Fruit fly (Drosophila melanogaster): ENCODE measurements around the gene CG10801.

The CG10801 gene

DNA sequence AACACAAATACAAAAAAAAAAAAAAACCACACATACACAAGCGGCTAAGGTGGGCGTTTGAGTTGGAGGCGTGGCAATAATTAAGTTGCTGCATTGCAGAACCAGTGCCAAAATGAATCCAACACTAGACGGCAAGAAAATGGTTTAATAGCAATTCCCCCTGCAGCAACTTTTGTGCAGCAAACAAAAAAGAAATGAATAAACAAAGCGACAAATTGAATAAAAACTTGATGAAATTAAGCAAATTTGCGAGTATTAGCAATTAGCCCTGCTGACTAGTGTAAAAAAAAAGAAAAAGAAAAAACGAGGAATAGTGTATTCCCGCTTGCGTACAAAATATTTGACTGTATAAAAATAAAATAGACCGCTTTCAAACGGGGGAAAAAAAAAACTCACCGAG lies 5.7 kb upstream of the CG10801 start (continued):
- TF ChIP-seq CG4318 (GFP tag; optimal IDR thresholded peaks at IDR 0.05) (peak; percentile 55), CG11902 (GFP tag; optimal IDR thresholded peaks at IDR 0.05) (no peak), fd85E (GFP tag; optimal IDR thresholded peaks at IDR 0.05) (no peak), CG6808 (GFP tag; optimal IDR thresholded peaks at IDR 0.05) (no peak), CG6163 (GFP tag; IDR thresholded peaks at IDR 0.05) (peak; percentile 84), svp (GFP tag) (no peak), esn (GFP tag; optimal IDR thresholded peaks at IDR 0.05) (no peak)

DNA sequence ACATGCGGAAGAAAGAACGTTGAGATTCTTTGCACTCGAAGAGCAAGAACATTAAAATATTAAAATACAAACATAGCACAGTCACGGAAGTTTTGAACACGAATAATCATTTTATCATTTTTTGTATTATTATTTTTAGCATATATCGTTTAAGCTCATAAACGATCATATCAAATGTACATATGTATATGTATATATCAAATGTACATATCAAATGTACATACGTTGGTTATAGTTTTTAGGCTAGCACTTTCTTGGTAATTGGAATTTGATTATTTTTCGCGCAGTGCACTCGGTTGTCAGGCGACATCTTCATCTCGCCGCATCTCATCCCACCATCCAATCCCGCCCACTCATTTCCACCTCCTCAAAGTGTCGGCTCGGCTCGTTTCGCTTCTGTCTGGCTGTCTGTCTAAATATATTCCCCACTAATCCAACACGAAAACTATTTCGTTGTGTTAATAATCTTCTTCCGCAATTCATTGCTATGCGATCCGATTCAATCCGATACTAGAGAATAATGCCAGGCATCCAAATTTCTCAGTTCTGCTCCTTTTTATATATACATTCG lies 4.9 kb upstream of the CG10801 start:
- TF ChIP-seq CG6854 (GFP tag; optimal IDR thresholded peaks at IDR 0.05) (no peak), eg (GFP tag; IDR thresholded peaks at IDR 0.05) (peak; percentile 44; the same call in 1 of the 3 replicates), Sox14 (GFP tag; optimal IDR thresholded peaks at IDR 0.05) (no peak), CG4318 (GFP tag; optimal IDR thresholded peaks at IDR 0.05) (peak; percentile 14), CG15336 (GFP tag; IDR thresholded peaks at IDR 0.05) (peak; percentile 25; the same call in 1 of the 2 replicates), CG32006 (GFP tag; optimal IDR thresholded peaks at IDR 0.05) (peak; percentile 44), CG34406 (GFP tag; optimal IDR thresholded peaks at IDR 0.05) (no peak), cyc (GFP tag; optimal IDR thresholded peaks at IDR 0.05) (no peak), CG8632 (GFP tag; optimal IDR thresholded peaks at IDR 0.05) (no peak), acj6 (GFP tag; optimal IDR thresholded peaks at IDR 0.05) (no peak)

DNA sequence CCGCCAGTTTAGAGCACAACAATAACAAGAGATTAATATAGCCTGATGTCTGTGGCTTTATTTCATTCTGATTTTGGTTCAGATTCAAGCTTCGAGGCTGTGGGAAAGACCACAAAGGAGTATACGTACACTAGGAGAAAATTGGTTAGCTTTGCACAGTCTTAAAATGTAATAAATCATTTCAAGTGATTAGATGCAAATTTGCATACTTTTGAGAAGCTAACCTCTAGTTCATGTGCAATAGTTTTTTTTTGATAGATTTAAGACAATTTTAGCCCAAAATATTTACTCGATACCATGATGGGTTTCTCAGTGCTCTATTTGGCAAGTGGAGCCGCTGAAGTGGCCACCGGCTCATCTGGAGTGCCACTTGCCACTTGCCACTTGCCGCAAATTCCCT lies 2.9 kb upstream of the CG10801 start:
- no peak for TF ChIP-seq net (GFP tag; optimal IDR thresholded peaks at IDR 0.05)
- TF ChIP-seq Blimp-1 (GFP tag; optimal IDR thresholded peaks at IDR 0.05) = no peak
- TF ChIP-seq Ets96B (tag; optimal IDR thresholded peaks at IDR 0.05) = no peak
- peak; percentile 53; the same call in 1 of the 3 replicates for TF ChIP-seq eg (GFP tag; IDR thresholded peaks at IDR 0.05)
- peak; percentile 36; the same call in 1 of the 2 replicates for TF ChIP-seq Gug (GFP tag; IDR thresholded peaks at IDR 0.05)
- peak; percentile 41; the same call in 1 of the 2 replicates for TF ChIP-seq CG15336 (GFP tag; IDR thresholded peaks at IDR 0.05)
- TF ChIP-seq CG6163 (GFP tag; IDR thresholded peaks at IDR 0.05) = 0 out of 3 replicates have a peak, but pooled peaks have one; percentile 11
- TF ChIP-seq spab (GFP tag; optimal IDR thresholded peaks at IDR 0.05) = no peak
- TF ChIP-seq CG8119 (GFP tag; IDR thresholded peaks at IDR 0.05) = 0 out of 3 replicates have a peak, but pooled peaks have one; percentile 19
- TF ChIP-seq Eip93F (GFP tag; optimal IDR thresholded peaks at IDR 0.05) = no peak
- TF ChIP-seq CG11294 (GFP tag; IDR thresholded peaks at IDR 0.05) = peak; percentile 23; the same call in 1 of the 2 replicates
- TF ChIP-seq CG32006 (GFP tag; optimal IDR thresholded peaks at IDR 0.05) = peak; percentile 35

DNA sequence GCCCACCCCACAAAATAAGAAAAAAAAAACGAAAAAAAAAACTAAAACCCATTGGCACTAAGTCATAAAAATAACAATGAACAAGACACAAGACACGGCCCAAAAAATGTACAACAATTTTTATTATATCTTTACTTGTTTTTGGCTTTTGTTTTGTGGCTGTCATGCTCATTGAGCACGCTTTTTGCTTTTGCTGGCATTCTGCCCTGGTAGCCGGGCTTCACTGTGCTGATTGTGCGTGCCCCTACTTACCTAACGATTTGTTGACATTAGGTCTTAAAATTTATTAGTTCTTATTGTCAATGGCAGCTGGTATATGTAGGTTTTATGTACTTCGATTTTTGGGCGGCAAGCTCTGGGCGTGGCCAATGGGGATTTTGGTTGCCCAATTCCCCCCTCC lies 1.9 kb upstream of the CG10801 start:
- no peak for TF ChIP-seq Sox15 (GFP tag; optimal IDR thresholded peaks at IDR 0.05)
- no peak for TF ChIP-seq CG8319 (GFP tag; optimal IDR thresholded peaks at IDR 0.05)
- TF ChIP-seq pdm3 (GFP tag; optimal IDR thresholded peaks at IDR 0.05) = no peak
- TF ChIP-seq ss (GFP tag; optimal IDR thresholded peaks at IDR 0.05) = no peak
- TF ChIP-seq eg (GFP tag; IDR thresholded peaks at IDR 0.05) = no peak
- TF ChIP-seq CG32006 (GFP tag; optimal IDR thresholded peaks at IDR 0.05) = no peak
- TF ChIP-seq CG6792 (GFP tag; optimal IDR thresholded peaks at IDR 0.05) = no peak
- TF ChIP-seq dsx (GFP tag; optimal IDR thresholded peaks at IDR 0.05; ENCODE audit: poor library complexity, severe bottlenecking) = no peak
- TF ChIP-seq Eip78C (GFP tag) = no peak
- TF ChIP-seq CG15336 (GFP tag; IDR thresholded peaks at IDR 0.05) = no peak
- no peak for TF ChIP-seq fkh (GFP tag; optimal IDR thresholded peaks at IDR 0.05)
- TF ChIP-seq CG16779 (tag; optimal IDR thresholded peaks at IDR 0.05) = no peak

DNA sequence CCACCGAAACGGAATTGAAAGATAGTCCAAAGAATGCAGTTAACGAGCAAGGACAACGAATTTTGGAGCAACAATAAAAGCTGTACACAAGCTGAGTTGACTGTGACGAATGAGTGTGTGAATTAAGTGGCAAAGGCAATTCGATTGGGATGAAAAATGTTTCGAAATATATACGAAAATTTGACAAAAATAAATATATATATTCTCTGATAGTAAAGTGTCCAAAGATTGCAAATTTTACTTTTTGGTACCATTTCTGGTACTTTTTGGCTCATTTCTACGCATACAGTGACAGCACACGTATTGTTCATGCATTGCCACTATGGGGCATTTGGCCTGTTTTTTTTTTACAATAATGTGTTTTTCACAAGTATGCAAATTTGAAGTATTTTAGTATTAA lies 3.6 kb downstream of the CG10801 start, which contains the start of gene CG16781:
TSS of gene CG16781 (minus strand) at position 101 of the 400 bp plus-strand sequence.
- TF ChIP-seq Ets96B (tag; optimal IDR thresholded peaks at IDR 0.05) = no peak
- TF ChIP-seq Eip75B (GFP tag; optimal IDR thresholded peaks at IDR 0.05) = no peak
- no peak for TF ChIP-seq Smox (GFP tag; optimal IDR thresholded peaks at IDR 0.05)
- TF ChIP-seq CG11762 (GFP tag; optimal IDR thresholded peaks at IDR 0.05; ENCODE audit: insufficient read depth) = no peak
- no peak for TF ChIP-seq topi (GFP tag; optimal IDR thresholded peaks at IDR 0.05)
- no peak for TF ChIP-seq CG8119 (GFP tag; IDR thresholded peaks at IDR 0.05)
- no peak for TF ChIP-seq Hr4 (GFP tag; optimal IDR thresholded peaks at IDR 0.05)
- no peak for TF ChIP-seq svp (GFP tag)
- no peak for TF ChIP-seq pdm3 (GFP tag; optimal IDR thresholded peaks at IDR 0.05)
- TF ChIP-seq net (GFP tag; optimal IDR thresholded peaks at IDR 0.05) = no peak
